Worm (Caenorhabditis elegans) whole organism, mixed stage, embryonic: ENCODE data around the gene cnep-1.

Experiments used
- bed-3 ChIP-seq: fragments of 200-800 bp; sonication (Bioruptor generic); optimal IDR thresholded peaks from 3 replicates; lab custom pipeline; 2018; ENCODE audit warnings: mild to moderate bottlenecking, missing genetic modification characterization, moderate library complexity, missing compliant biosample characterization
- blmp-1 ChIP-seq: fragments of 150-350 bp; optimal IDR thresholded peaks from 2 replicates; lab custom pipeline; 2014; ENCODE audit warnings: missing biosample characterization, missing genetic modification characterization
- ceh-43 ChIP-seq: fragments of 200-800 bp; sonication (Bioruptor generic); optimal IDR thresholded peaks from 2 replicates; lab custom pipeline; 2018; ENCODE audit warnings: mild to moderate bottlenecking, missing genetic modification characterization, moderate library complexity, missing compliant biosample characterization
- drap-1 ChIP-seq: fragments of 200-800 bp; sonication (Bioruptor generic); optimal IDR thresholded peaks from 3 replicates; lab custom pipeline; 2018; ENCODE audit warnings: mild to moderate bottlenecking, missing genetic modification characterization, missing compliant biosample characterization
- flh-1 ChIP-seq: fragments of 200-800 bp; sonication (Bioruptor generic); optimal IDR thresholded peaks from 2 replicates; lab custom pipeline; 2018; ENCODE audit warnings: mild to moderate bottlenecking, missing genetic modification characterization, moderate library complexity, missing compliant biosample characterization
- ham-2 ChIP-seq: fragments of 200-800 bp; sonication (Bioruptor generic); optimal IDR thresholded peaks from 2 replicates; lab custom pipeline; 2018; ENCODE audit warnings: mild to moderate bottlenecking, missing genetic modification characterization, missing compliant biosample characterization
- hlh-1 ChIP-seq: fragments of 150-350 bp; optimal IDR thresholded peaks from 2 replicates; lab custom pipeline; 2014; ENCODE audit warnings: missing biosample characterization, missing genetic modification reagents, missing genetic modification characterization
- lsy-2 ChIP-seq: fragments of 150-350 bp; optimal IDR thresholded peaks from 2 replicates; lab custom pipeline; 2014; ENCODE audit warnings: missing biosample characterization, missing genetic modification characterization
- nhr-12 ChIP-seq: fragments of 150-350 bp; optimal IDR thresholded peaks from 2 replicates; lab custom pipeline; 2014; ENCODE audit warnings: missing biosample characterization, missing genetic modification characterization
- sptf-1 ChIP-seq: sonication (generic microtip); optimal IDR thresholded peaks from 2 replicates; lab custom pipeline; 2017; ENCODE audit warnings: mild to moderate bottlenecking, missing genetic modification characterization, moderate library complexity, missing compliant biosample characterization
- unc-120 ChIP-seq: sonication (generic microtip); optimal IDR thresholded peaks from 2 replicates; lab custom pipeline; 2017; ENCODE audit warnings: missing genetic modification characterization, missing compliant biosample characterization; ENCODE audit not compliant: poor library complexity, severe bottlenecking
- unc-62 ChIP-seq: fragments of 150-350 bp; optimal IDR thresholded peaks from 2 replicates; lab custom pipeline; 2014; ENCODE audit warnings: missing biosample characterization, missing genetic modification reagents, missing genetic modification characterization

cnep-1 gene

DNA sequence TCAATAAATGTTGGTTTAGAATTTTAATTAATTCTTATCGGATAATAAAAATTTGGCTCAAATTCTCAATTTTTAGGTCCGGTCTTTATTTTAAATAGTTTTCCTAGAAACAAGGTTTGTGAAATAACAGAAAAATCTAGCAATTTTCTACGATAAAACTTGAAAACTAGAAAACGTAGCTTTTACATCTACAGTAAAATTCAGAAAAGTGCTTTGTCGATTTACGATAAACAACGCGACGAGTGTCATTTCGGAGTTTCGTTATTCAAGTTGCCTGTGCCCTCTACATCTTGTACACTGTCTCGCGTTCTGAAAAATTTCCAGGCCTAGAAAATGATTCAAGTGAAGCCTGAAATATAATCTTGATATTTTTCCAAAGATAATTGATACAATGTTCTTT, 46.6 kb downstream of the cnep-1 start:
- TF ChIP-seq lsy-2 (tag; lab: Kevin White, UChicago), result peak; percentile 30
- no peak for TF ChIP-seq ham-2

DNA sequence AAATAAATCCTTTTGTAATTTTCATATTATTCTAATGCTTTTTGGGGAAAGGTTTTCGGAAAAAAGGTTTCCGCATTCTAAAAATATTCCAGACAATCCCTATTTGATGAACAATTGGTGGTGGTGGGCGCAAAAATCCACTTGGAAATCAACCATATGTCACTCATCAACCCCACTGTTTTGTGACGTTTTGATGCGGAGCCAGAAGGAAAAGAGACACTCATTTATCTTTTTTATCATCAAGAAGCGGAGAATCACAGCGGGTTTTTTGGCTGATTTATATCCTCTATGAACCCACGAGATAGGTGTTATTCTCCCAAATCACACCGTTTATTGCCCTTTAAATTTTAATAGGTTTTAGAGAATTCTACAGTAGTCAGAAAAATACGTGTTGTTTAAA, 47.0 kb downstream of the cnep-1 start:
- TF ChIP-seq unc-62 (GFP tag; lab: Kevin White, UChicago) (peak; percentile 79), sptf-1 (tag; lab: Kevin White, UChicago) (no peak), hlh-1 (tag; lab: Kevin White, UChicago) (peak; percentile 70)
- TF ChIP-seq, all 35 proteins: peak for 2

DNA sequence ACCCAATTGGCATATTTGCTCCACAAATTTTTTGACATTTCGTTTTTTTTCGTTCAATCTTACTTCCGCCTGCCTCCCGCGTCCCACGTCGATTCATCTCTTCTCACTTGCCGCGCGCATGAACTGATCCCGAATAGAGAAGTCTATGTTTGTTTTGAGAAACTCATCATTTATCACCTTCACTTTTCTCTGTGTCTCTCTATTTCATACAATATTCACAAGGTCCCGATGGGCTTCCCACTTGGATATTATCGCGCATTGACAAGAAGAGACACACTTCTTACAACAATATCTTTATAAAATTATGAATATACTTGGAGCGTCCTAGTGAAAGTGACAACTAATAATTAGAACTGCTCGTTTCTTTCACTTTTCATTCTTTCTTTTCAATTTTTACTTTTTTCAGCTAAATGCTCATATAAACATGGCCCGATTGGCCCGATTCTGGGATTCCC, 48.4 kb downstream of the cnep-1 start, which contains the start of gene insc-1:
insc-1 (plus strand) TSS at position 405 of the 455 bp plus-strand sequence.
- TF ChIP-seq bed-3 (no peak), ceh-43 (GFP tag; lab: Kevin White, UChicago) (no peak), nhr-12 (tag; lab: Kevin White, UChicago) (no peak), blmp-1 (peak; percentile 75), unc-62 (GFP tag; lab: Kevin White, UChicago) (peak; percentile 3), unc-120 (no peak), drap-1 (no peak), ham-2 (no peak), flh-1 (no peak)
- TF ChIP-seq, all 35 proteins: peak for 2
